Worm (Caenorhabditis elegans) whole organism, young adult: ENCODE measurements around the gene nhr-201.
A peak's percentile ranks its signal among the peaks of the same experiment; 100 is the strongest.

Source experiments
- B0035.1 ChIP-seq: sonication (generic microtip); optimal IDR thresholded peaks from 2 replicates; lab custom pipeline; 2016; ENCODE audit warnings: missing genetic modification characterization, mild to moderate bottlenecking, missing compliant biosample characterization, missing genotype, missing genetic modification reagents
- B0336.3 ChIP-seq: fragments of 200-800 bp; sonication (Bioruptor generic); IDR thresholded peaks from 2 replicates; pipeline ENCODE4 v1.3.6; 2022; ENCODE audit warnings: missing genetic modification characterization, missing compliant biosample characterization
- D2030.7 ChIP-seq: fragments of 200-800 bp; sonication (Bioruptor generic); IDR thresholded peaks from 2 replicates; pipeline ENCODE4 v1.3.6; 2022; ENCODE audit warnings: missing genetic modification reagents, missing genetic modification characterization, missing compliant biosample characterization
- F33H1.4 ChIP-seq: fragments of 200-800 bp; sonication (Bioruptor generic); IDR thresholded peaks from 2 replicates; pipeline ENCODE4 v1.3.6; 2022; ENCODE audit warnings: missing genetic modification reagents, missing genetic modification characterization, missing compliant biosample characterization
- F52B5.7 ChIP-seq: sonication (generic microtip); optimal IDR thresholded peaks from 2 replicates; lab custom pipeline; 2016; ENCODE audit warnings: mild to moderate bottlenecking, missing genetic modification characterization, missing compliant biosample characterization
- F57A8.1 ChIP-seq: fragments of 200-800 bp; sonication (Bioruptor generic); optimal IDR thresholded peaks from 2 replicates; lab custom pipeline; 2018; ENCODE audit warnings: mild to moderate bottlenecking, missing genetic modification characterization, moderate library complexity, missing compliant biosample characterization
- Y67H2A.10 ChIP-seq: fragments of 200-800 bp; sonication (Bioruptor generic); conservative IDR thresholded peaks from 2 replicates; pipeline ENCODE4 v1.3.6; 2022; ENCODE audit warnings: missing genetic modification reagents, missing genetic modification characterization, missing compliant biosample characterization
- akir-1 ChIP-seq: fragments of 200-800 bp; sonication (Bioruptor generic); optimal IDR thresholded peaks from 2 replicates; lab custom pipeline; 2018; ENCODE audit warnings: mild to moderate bottlenecking, missing genetic modification characterization, moderate library complexity, missing compliant biosample characterization
- ceh-100 ChIP-seq: fragments of 200-800 bp; sonication (Bioruptor generic); IDR thresholded peaks from 2 replicates; pipeline ENCODE4 v1.3.6; 2022; ENCODE audit warnings: missing genetic modification reagents, missing genetic modification characterization, missing compliant biosample characterization
- ceh-91 ChIP-seq: fragments of 200-800 bp; sonication (Bioruptor generic); IDR thresholded peaks from 2 replicates; pipeline ENCODE4 v1.3.6; 2022; ENCODE audit warnings: missing genetic modification reagents, missing genetic modification characterization, missing compliant biosample characterization
- chd-7 ChIP-seq: sonication (generic microtip); optimal IDR thresholded peaks from 2 replicates; lab custom pipeline; 2016; ENCODE audit warnings: mild to moderate bottlenecking, missing genetic modification characterization, moderate library complexity, missing compliant biosample characterization
- die-1 ChIP-seq: sonication (generic microtip); optimal IDR thresholded peaks from 2 replicates; lab custom pipeline; 2016; ENCODE audit warnings: missing genotype, mild to moderate bottlenecking, missing genetic modification characterization, missing compliant biosample characterization
- efl-1 ChIP-seq: fragments of 150-350 bp; optimal IDR thresholded peaks from 2 replicates; lab custom pipeline; 2014; ENCODE audit warnings: missing biosample characterization, missing genetic modification reagents, missing genetic modification characterization
- egl-44 ChIP-seq: fragments of 200-800 bp; sonication (Bioruptor generic); IDR thresholded peaks from 2 replicates; pipeline ENCODE4 v1.3.6; 2022; ENCODE audit warnings: missing genetic modification reagents, missing genetic modification characterization, missing compliant biosample characterization
- ets-4 ChIP-seq: fragments of 200-800 bp; sonication (Bioruptor generic); optimal IDR thresholded peaks from 2 replicates; lab custom pipeline; 2018; ENCODE audit warnings: mild to moderate bottlenecking, missing genetic modification characterization, missing compliant biosample characterization
- him-1 ChIP-seq: sonication (generic microtip); optimal IDR thresholded peaks from 2 replicates; lab custom pipeline; 2016; ENCODE audit warnings: missing genotype, missing genetic modification reagents, missing genetic modification characterization, missing compliant biosample characterization
- hlh-12 ChIP-seq: sonication (generic microtip); optimal IDR thresholded peaks from 2 replicates; lab custom pipeline; 2016; ENCODE audit warnings: missing genetic modification characterization, missing compliant biosample characterization
- hmg-1.2 ChIP-seq: fragments of 200-800 bp; sonication (Bioruptor generic); IDR thresholded peaks from 2 replicates; pipeline ENCODE4 v1.3.6; 2022; ENCODE audit warnings: missing genetic modification reagents, missing genetic modification characterization, missing compliant biosample characterization
- lag-1 ChIP-seq: fragments of 200-800 bp; sonication (Bioruptor generic); IDR thresholded peaks from 2 replicates; pipeline ENCODE4 v1.3.6; 2022; ENCODE audit warnings: missing genetic modification reagents, missing genetic modification characterization, missing compliant biosample characterization
- lin-26 ChIP-seq: fragments of 200-800 bp; sonication (Bioruptor generic); IDR thresholded peaks from 2 replicates; pipeline ENCODE4 v1.3.6; 2022; ENCODE audit warnings: missing genetic modification reagents, missing genetic modification characterization, missing compliant biosample characterization
- lin-35 ChIP-seq, 3 experiments: fragments of 150-350 bp in 2 of 3; sonication (generic microtip) in 1 of 3; optimal IDR thresholded peaks; 2 replicates each; lab custom pipeline; 2014 to 2018; ENCODE audit warnings: missing biosample characterization in 3 of 3, missing genetic modification characterization in 3 of 3, missing genetic modification reagents in 3 of 3
- lin-40 ChIP-seq: sonication (generic microtip); optimal IDR thresholded peaks from 2 replicates; lab custom pipeline; 2016; ENCODE audit warnings: missing genetic modification characterization, mild to moderate bottlenecking, missing compliant biosample characterization, missing genotype, missing genetic modification reagents
- nfya-2 ChIP-seq: fragments of 200-800 bp; sonication (Bioruptor generic); IDR thresholded peaks from 2 replicates; pipeline ENCODE4 v1.3.6; 2022; ENCODE audit warnings: missing genetic modification reagents, missing genetic modification characterization, missing compliant biosample characterization
- nfyb-1 ChIP-seq: fragments of 200-800 bp; sonication (Bioruptor generic); IDR thresholded peaks from 2 replicates; pipeline ENCODE4 v1.3.6; 2022; ENCODE audit warnings: missing genetic modification reagents, missing genetic modification characterization, missing compliant biosample characterization
- nhr-80 ChIP-seq: sonication (generic microtip); optimal IDR thresholded peaks from 2 replicates; lab custom pipeline; 2016; ENCODE audit warnings: missing genetic modification characterization, missing compliant biosample characterization
- rec-8 ChIP-seq, 2 experiments: sonication (generic microtip); optimal IDR thresholded peaks; 2 replicates each; lab custom pipeline; 2016; ENCODE audit warnings: mild to moderate bottlenecking in 2 of 2, missing genetic modification characterization in 2 of 2, missing genetic modification reagents in 2 of 2, missing genotype in 2 of 2, missing biosample characterization in 1 of 2, missing compliant biosample characterization in 1 of 2, moderate library complexity in 1 of 2
- xnd-1 ChIP-seq: sonication (generic microtip); optimal IDR thresholded peaks from 2 replicates; lab custom pipeline; 2016; ENCODE audit warnings: missing genotype, missing genetic modification reagents, missing genetic modification characterization, missing compliant biosample characterization
- zfh-2 ChIP-seq: fragments of 200-800 bp; sonication (Bioruptor generic); conservative IDR thresholded peaks from 2 replicates; pipeline ENCODE4 v1.3.6; 2022; ENCODE audit warnings: missing genetic modification reagents, missing genetic modification characterization, missing compliant biosample characterization
- ztf-22 ChIP-seq: fragments of 200-800 bp; sonication (Bioruptor generic); optimal IDR thresholded peaks from 2 replicates; lab custom pipeline; 2018; ENCODE audit warnings: mild to moderate bottlenecking, missing genetic modification characterization, moderate library complexity, missing compliant biosample characterization
- ztf-26 ChIP-seq: sonication (generic microtip); optimal IDR thresholded peaks from 2 replicates; lab custom pipeline; 2017; ENCODE audit warnings: missing genetic modification characterization, missing compliant biosample characterization
- ztf-28 ChIP-seq: fragments of 200-800 bp; sonication (Bioruptor generic); IDR thresholded peaks from 2 replicates; pipeline ENCODE4 v1.3.6; 2022; ENCODE audit warnings: missing genetic modification reagents, missing genetic modification characterization, missing compliant biosample characterization

The nhr-201 gene

DNA sequence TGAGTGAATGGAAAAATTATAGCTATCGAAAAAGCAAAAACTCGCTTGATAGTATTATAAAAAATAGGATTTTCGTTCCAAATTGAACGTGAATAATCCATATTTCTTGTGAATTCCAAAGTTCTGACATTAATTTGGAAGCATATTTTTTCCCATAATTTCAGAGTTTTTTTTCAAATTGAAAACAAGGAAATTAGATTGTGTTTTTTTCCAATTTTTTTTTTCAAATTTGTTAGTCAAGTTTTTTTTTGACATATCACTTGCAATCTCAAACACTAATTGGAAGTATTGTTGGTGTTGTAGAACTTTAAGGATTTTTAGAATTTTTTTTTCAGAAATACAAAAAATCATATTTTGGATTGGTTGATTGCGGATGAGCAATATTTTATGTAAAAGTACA is 18.1 kb upstream of the nhr-201 start, which contains the start of gene srh-34:
Gene srh-34, minus strand, starts transcription at position 101 of the 400 bp plus-strand sequence.
- no peak for TF ChIP-seq ztf-22 (GFP tag; lab: Kevin White, UChicago)
- TF ChIP-seq hlh-12 = no peak
- TF ChIP-seq lin-35 (GFP tag; optimal IDR thresholded peaks at IDR 0.05; lab: Kevin White, UChicago) = no peak
- TF ChIP-seq Y67H2A.10 (GFP tag; lab: Robert Waterston, UW) = no peak

DNA sequence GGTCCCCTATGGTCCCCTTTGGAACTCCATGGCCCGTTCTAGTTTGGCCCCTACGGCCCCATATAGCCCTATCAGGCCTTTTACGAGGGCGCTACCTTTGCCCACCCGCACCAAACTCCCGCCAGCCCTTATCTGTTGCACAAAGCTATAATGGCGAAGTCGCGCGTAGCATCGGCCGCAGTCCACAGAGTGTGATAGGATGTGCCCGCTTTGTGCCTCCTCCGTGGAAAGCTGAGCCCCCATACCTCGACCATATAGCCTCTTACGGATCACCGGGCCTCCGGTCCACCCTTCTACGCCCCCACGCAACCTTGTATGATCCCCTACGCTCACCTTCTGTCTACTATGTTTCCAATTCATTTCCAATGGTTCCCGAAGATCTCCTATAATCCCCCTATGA is 17.6 kb upstream of the nhr-201 start:
- TF ChIP-seq him-1 (tag; lab: Kevin White, UChicago) (no peak), B0336.3 (GFP tag; lab: Robert Waterston, UW) (no peak), zfh-2 (GFP tag; lab: Robert Waterston, UW) (peak; percentile 72), D2030.7 (GFP tag; lab: Robert Waterston, UW) (no peak), die-1 (tag; lab: Kevin White, UChicago) (no peak), F33H1.4 (GFP tag; lab: Robert Waterston, UW) (no peak), lin-26 (0 out of 2 replicates have a peak, but pooled peaks have one; percentile 39), efl-1 (GFP tag; lab: Kevin White, UChicago) (no peak), nfya-2 (no peak), chd-7 (tag; lab: Kevin White, UChicago) (no peak), egl-44 (GFP tag; lab: Robert Waterston, UW) (no peak), F52B5.7 (tag; lab: Kevin White, UChicago) (no peak), ztf-28 (GFP tag; lab: Robert Waterston, UW) (no peak), xnd-1 (tag; lab: Kevin White, UChicago) (no peak), lag-1 (GFP tag; lab: Robert Waterston, UW) (no peak), akir-1 (GFP tag; lab: Kevin White, UChicago) (no peak)

DNA sequence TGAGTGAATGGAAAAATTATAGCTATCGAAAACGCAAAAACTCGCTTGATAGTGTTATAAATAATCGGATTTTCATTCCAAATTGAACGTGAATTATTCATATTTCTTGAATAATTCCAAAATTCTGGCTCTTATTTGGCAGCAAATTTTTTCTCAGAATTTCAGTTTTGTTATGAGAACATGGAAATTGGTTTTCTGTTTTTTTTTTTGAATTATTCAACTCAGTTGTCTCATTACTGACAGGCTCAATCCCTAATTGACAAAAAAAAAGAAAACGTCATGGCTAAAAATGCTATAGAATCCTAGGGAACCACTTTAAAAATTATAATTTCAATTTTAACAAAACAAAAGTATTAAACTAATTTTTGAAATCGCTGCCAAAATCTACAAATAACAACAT is 15.5 kb upstream of the nhr-201 start, which contains the start of gene srh-35:
Gene srh-35, minus strand, starts transcription at position 101 of the 400 bp plus-strand sequence.
- TF ChIP-seq ztf-28 (GFP tag; lab: Robert Waterston, UW) (no peak), lin-40 (no peak), B0035.1 (tag; lab: Kevin White, UChicago) (no peak), ets-4 (GFP tag; lab: Kevin White, UChicago) (no peak), ceh-91 (no peak), ceh-100 (no peak)

DNA sequence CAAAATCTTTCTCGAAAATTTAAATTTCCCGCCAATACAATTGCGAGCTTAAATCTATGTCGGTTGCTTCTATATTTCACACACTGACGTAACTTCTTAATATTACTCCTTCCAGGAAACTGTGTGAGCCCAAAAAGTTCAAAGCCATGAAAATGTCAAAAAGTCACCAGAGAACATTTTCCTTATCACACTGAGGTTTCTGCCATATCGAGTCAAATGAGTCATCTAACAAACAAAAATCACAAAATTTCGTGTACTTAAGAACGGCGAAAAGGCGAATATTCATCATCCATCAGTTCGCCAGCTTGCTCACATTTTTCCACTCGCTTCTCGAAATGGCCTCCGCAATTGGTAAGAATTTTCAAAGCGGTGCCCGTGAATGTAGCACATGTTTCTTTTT is 14.9 kb upstream of the nhr-201 start, which contains the start of gene M02H5.8:
Gene M02H5.8, plus strand, starts transcription at position 297 of the 400 bp plus-strand sequence.
- TF ChIP-seq efl-1 (GFP tag; lab: Kevin White, UChicago) (no peak), nhr-80 (tag; lab: Kevin White, UChicago) (peak; percentile 72)
- TF ChIP-seq, all 124 proteins: peak for 1

DNA sequence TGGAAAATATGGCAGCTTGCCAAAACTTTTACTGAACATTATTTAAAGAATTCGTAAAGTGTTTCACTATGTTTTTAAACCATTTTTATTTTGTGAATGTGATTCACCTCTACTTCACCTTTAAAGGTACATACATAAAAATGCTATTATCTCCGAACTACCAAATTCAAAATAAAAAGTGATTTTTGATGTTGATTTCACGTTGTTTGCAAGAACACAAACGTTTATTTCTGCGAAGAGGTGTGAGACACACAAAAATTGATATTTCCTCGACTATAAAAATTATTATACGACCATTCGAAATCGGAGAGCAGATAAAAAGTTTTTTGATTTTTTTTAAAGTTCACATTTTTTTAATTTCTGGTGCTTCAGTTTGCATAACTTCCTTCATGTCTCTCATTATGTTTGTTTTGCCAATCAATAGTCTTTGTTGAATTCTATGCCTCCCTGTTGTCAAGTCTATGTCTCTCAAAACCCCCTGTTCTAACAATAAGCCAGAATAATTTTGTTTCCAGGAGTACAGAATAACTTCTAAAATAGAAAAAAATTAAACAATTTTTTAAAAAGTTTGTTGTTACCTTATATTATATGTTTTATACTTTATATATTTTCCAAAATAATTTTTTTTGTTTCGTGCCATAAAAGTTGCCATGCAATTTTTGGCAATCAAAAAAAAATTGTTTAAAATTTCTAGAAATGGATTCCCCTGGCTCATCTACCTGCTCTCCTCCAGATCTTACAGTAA is 13.7 kb upstream of the nhr-201 start, which contains the start of gene nhr-123:
Gene nhr-123, plus strand, starts transcription at position 695 of the 745 bp plus-strand sequence.
- TF ChIP-seq hmg-1.2 (peak; percentile 15; the same call in 1 of the 2 replicates), F57A8.1 (GFP tag; lab: Kevin White, UChicago) (no peak), nfyb-1 (GFP tag; lab: Robert Waterston, UW) (no peak), ztf-26 (no peak), rec-8 (tag; optimal IDR thresholded peaks at IDR 0.05; lab: Kevin White, UChicago) (no peak)
- TF ChIP-seq, all 124 proteins: peak for 1
